ENCODE assay signal across 2 fruit fly cellular contexts in the genomic region with DNA sequence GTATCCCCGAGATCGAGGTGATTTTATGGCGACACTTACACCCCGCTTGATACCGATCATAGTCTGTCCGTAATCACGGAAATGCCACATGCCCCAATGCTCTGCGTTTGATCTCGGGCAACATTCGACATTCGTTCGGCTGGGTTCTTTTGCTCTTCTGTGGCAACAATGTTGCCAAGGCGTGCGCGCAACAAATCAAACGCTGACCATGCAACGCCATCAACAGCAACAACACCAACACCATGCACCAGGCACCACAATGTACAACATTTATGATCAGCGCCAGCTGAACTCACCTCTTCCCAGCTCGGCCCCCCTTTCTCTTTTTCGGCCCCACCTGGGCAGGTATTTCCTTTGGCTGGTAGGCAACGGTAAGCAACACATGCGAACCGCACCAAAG.
TF ChIP-seq lines count a peak whose summit lies in the region.

No protein-coding gene starts in this region.

- no peak for TF ChIP-seq CTCF in whole organism, embryonic (GFP tag; optimal IDR thresholded peaks at IDR 0.05; lab: Kevin White, UChicago)

TF ChIP-seq in whole organism, embryonic, 481 proteins besides CTCF, POLR2A, EP300 and RAD21:
- peak; percentile 76 for TF ChIP-seq CG11504 (tag; optimal IDR thresholded peaks at IDR 0.05; lab: Kevin White, UChicago)
- no peak for TF ChIP-seq hth (optimal IDR thresholded peaks at IDR 0.05; lab: Kevin White, UChicago)
- TF ChIP-seq CG12942 (GFP tag; optimal IDR thresholded peaks at IDR 0.05; lab: Kevin White, UChicago) = no peak
- no peak for TF ChIP-seq peb (GFP tag; IDR thresholded peaks at IDR 0.05; lab: Robert Waterston, UW)
- no peak for TF ChIP-seq CG13894 (tag; optimal IDR thresholded peaks at IDR 0.05; lab: Kevin White, UChicago)
- no peak for TF ChIP-seq stwl (tag; optimal IDR thresholded peaks at IDR 0.05; lab: Kevin White, UChicago)

TF ChIP-seq in whole organism, prepupa, 60 proteins besides CTCF, POLR2A, EP300 and RAD21:
- TF ChIP-seq CG6854 (GFP tag; optimal IDR thresholded peaks at IDR 0.05; lab: Kevin White, UChicago) = no peak
- TF ChIP-seq OdsH (GFP tag; optimal IDR thresholded peaks at IDR 0.05; lab: Kevin White, UChicago) = no peak
- no peak for TF ChIP-seq Lpt (GFP tag; optimal IDR thresholded peaks at IDR 0.05; lab: Kevin White, UChicago)
- TF ChIP-seq ss (GFP tag; optimal IDR thresholded peaks at IDR 0.05; lab: Kevin White, UChicago) = no peak
- TF ChIP-seq dsx (GFP tag; optimal IDR thresholded peaks at IDR 0.05; lab: Kevin White, UChicago; ENCODE audit: poor library complexity, severe bottlenecking) = peak; percentile 80
- TF ChIP-seq CG8319 (GFP tag; optimal IDR thresholded peaks at IDR 0.05; lab: Kevin White, UChicago) = no peak
- no peak for TF ChIP-seq Ets96B (tag; optimal IDR thresholded peaks at IDR 0.05; lab: Kevin White, UChicago)
- no peak for TF ChIP-seq Eip93F (GFP tag; optimal IDR thresholded peaks at IDR 0.05; lab: Kevin White, UChicago)
- no peak for TF ChIP-seq CG10669 (GFP tag; optimal IDR thresholded peaks at IDR 0.05; lab: Kevin White, UChicago)
